Worm (Caenorhabditis elegans): ENCODE results near the gene Y39A3CL.3.

The Y39A3CL.3 gene

ce11 chrIII:1754842-1755241 lies 22.8 kb upstream of the Y39A3CL.3 start, which contains the start of gene Y46E12A.3:
Gene Y46E12A.3 (minus strand): TSS chrIII:1754942.
- no peak for TF ChIP-seq tbx-11 (GFP tag; IDR thresholded peaks at IDR 0.05)
- TF ChIP-seq pes-1 (GFP tag; IDR thresholded peaks at IDR 0.05), result no peak
- no peak for TF ChIP-seq F13C5.2 (tag; optimal IDR thresholded peaks at IDR 0.05)
- TF ChIP-seq ama-1 (optimal IDR thresholded peaks at IDR 0.05), result no peak
- no peak for TF ChIP-seq B0310.2 (tag; optimal IDR thresholded peaks at IDR 0.05)
- TF ChIP-seq hmg-4 (GFP tag; optimal IDR thresholded peaks at IDR 0.05), result no peak
- TF ChIP-seq ceh-36 (tag; optimal IDR thresholded peaks at IDR 0.05), result no peak
- TF ChIP-seq scrt-1 (GFP tag; IDR thresholded peaks at IDR 0.05), result no peak

DNA sequence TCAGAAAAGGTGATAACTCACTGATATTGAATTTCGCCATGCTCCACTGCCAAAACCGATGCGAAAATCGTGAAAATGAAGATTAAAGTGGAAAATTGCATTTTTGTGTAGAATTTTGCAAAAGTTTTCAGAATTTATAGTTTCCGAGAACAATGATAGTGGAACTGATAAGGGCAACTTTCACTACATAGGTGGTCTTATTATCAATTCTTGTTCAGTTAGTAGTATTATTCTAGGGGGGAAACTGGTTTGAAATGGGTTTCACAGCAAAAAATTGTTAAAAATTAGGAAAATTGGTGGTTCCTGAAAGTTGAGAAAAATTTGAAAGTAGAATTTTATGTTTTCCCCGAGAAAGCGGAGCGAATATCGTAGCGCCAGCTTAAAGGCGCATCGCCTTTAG lies 19.5 kb upstream of the Y39A3CL.3 start, which contains the start of gene Y46E12A.5:
Y46E12A.5 (minus strand) TSS at position 101 of the 400 bp plus-strand sequence.
- TF ChIP-seq ama-1 (optimal IDR thresholded peaks at IDR 0.05), result no peak

DNA sequence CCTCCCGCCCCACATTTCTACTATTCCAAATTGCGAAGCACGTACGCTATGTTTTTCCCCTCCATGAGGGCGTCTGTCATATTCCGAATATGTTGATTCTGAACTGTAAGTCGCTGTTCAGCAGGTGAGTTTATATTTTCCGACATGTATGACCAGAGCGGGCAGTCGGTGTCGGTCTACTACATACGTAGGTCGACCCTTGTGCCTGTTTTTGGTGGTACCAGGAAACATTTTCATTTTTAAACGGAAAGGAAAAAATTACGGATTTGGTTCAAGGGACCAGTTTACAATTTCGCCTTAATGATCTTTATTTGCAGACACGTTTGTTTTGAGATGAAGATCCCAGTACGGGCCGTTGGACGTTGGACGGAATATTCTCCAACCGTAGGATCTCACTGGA lies 19.0 kb upstream of the Y39A3CL.3 start, which contains the start of gene Y46E12A.2:
Y46E12A.2 (plus strand) TSS at position 301 of the 400 bp plus-strand sequence.
- TF ChIP-seq ets-7 (tag; optimal IDR thresholded peaks at IDR 0.05) (no peak), tbx-37 (GFP tag; conservative IDR thresholded peaks at IDR 0.05) (no peak), aly-1 (tag; optimal IDR thresholded peaks at IDR 0.05) (no peak), ama-1 (optimal IDR thresholded peaks at IDR 0.05) (no peak), tra-4 (tag; optimal IDR thresholded peaks at IDR 0.05) (no peak)

- TF ChIP-seq tra-4 (tag; optimal IDR thresholded peaks at IDR 0.05), result no peak
- no peak for TF ChIP-seq hmg-4 (GFP tag; optimal IDR thresholded peaks at IDR 0.05)
- TF ChIP-seq F13C5.2 (tag; optimal IDR thresholded peaks at IDR 0.05), result no peak
- TF ChIP-seq tbx-37 (GFP tag; conservative IDR thresholded peaks at IDR 0.05), result no peak
- no peak for TF ChIP-seq pes-1 (GFP tag; IDR thresholded peaks at IDR 0.05)
- no peak for TF ChIP-seq ets-7 (tag; optimal IDR thresholded peaks at IDR 0.05)
These were observed 14.4 kb upstream of the Y39A3CL.3 start, which contains the start of gene cnc-6 for ce11 chrIII:1763222-1763621. Gene cnc-6 (plus strand): TSS chrIII:1763522.

DNA sequence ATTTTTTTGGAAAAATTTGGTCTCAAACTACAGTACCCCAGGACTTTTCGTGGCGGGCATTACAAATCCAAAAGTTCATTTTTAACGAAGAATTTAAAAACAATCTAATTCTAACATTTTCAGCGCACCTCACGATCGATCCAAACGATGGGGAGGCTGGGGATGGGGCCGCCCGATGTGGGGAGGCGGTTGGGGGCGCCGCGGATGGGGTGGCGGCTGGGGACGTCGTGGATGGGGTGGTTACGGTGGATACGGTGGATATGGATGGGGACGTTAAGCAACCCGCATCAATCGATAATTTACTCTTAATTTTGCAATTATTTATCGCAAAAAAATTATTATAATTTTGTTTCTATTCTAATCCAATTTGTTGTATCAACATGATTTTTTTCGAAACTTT lies 13.1 kb upstream of the Y39A3CL.3 start:
- TF ChIP-seq ets-7 (tag; optimal IDR thresholded peaks at IDR 0.05) (no peak), B0310.2 (tag; optimal IDR thresholded peaks at IDR 0.05) (no peak), hmbx-1 (tag; optimal IDR thresholded peaks at IDR 0.05) (no peak), F13C5.2 (tag; optimal IDR thresholded peaks at IDR 0.05) (no peak), hmg-4 (GFP tag; optimal IDR thresholded peaks at IDR 0.05) (no peak), aly-1 (tag; optimal IDR thresholded peaks at IDR 0.05) (no peak), hnd-1 (tag; optimal IDR thresholded peaks at IDR 0.05) (no peak), ama-1 (optimal IDR thresholded peaks at IDR 0.05) (no peak), tbx-37 (GFP tag; conservative IDR thresholded peaks at IDR 0.05) (no peak), tbx-11 (GFP tag; IDR thresholded peaks at IDR 0.05) (no peak), sea-1 (GFP tag; conservative IDR thresholded peaks at IDR 0.05) (no peak), tra-4 (tag; optimal IDR thresholded peaks at IDR 0.05) (no peak), pes-1 (GFP tag; IDR thresholded peaks at IDR 0.05) (no peak), ceh-13 (GFP tag; optimal IDR thresholded peaks at IDR 0.05) (no peak)

ce11 chrIII:1769993-1770392 lies 7.6 kb upstream of the Y39A3CL.3 start, which contains the start of gene tbx-43:
Gene tbx-43 (minus strand): TSS chrIII:1770093.
- TF ChIP-seq B0310.2 (tag; optimal IDR thresholded peaks at IDR 0.05) (no peak), ama-1 (optimal IDR thresholded peaks at IDR 0.05) (no peak), hmg-4 (GFP tag; optimal IDR thresholded peaks at IDR 0.05) (no peak), ets-7 (tag; optimal IDR thresholded peaks at IDR 0.05) (no peak), aly-1 (tag; optimal IDR thresholded peaks at IDR 0.05) (no peak), sea-1 (GFP tag; conservative IDR thresholded peaks at IDR 0.05) (no peak), ceh-36 (tag; optimal IDR thresholded peaks at IDR 0.05) (no peak), flt-1 (GFP tag; IDR thresholded peaks at IDR 0.05) (no peak), tra-4 (tag; optimal IDR thresholded peaks at IDR 0.05) (no peak), hnd-1 (tag; optimal IDR thresholded peaks at IDR 0.05) (no peak), tbx-11 (GFP tag; IDR thresholded peaks at IDR 0.05) (no peak), ceh-13 (GFP tag; optimal IDR thresholded peaks at IDR 0.05) (no peak), hmbx-1 (tag; optimal IDR thresholded peaks at IDR 0.05) (no peak), F13C5.2 (tag; optimal IDR thresholded peaks at IDR 0.05) (no peak), scrt-1 (GFP tag; IDR thresholded peaks at IDR 0.05) (no peak), tbx-37 (GFP tag; conservative IDR thresholded peaks at IDR 0.05) (no peak), pes-1 (GFP tag; IDR thresholded peaks at IDR 0.05) (no peak)

- TF ChIP-seq tra-4 (tag; optimal IDR thresholded peaks at IDR 0.05) (no peak), F13C5.2 (tag; optimal IDR thresholded peaks at IDR 0.05) (no peak), ets-7 (tag; optimal IDR thresholded peaks at IDR 0.05) (no peak), flt-1 (GFP tag; IDR thresholded peaks at IDR 0.05) (no peak), aly-1 (tag; optimal IDR thresholded peaks at IDR 0.05) (no peak), ceh-36 (tag; optimal IDR thresholded peaks at IDR 0.05) (no peak), hmg-4 (GFP tag; optimal IDR thresholded peaks at IDR 0.05) (no peak), hnd-1 (tag; optimal IDR thresholded peaks at IDR 0.05) (no peak), ama-1 (optimal IDR thresholded peaks at IDR 0.05) (no peak), scrt-1 (GFP tag; IDR thresholded peaks at IDR 0.05) (no peak), pes-1 (GFP tag; IDR thresholded peaks at IDR 0.05) (no peak), tbx-37 (GFP tag; conservative IDR thresholded peaks at IDR 0.05) (no peak), sea-1 (GFP tag; conservative IDR thresholded peaks at IDR 0.05) (no peak), hmbx-1 (tag; optimal IDR thresholded peaks at IDR 0.05) (no peak), B0310.2 (tag; optimal IDR thresholded peaks at IDR 0.05) (no peak), ceh-13 (GFP tag; optimal IDR thresholded peaks at IDR 0.05) (no peak), tbx-11 (GFP tag; IDR thresholded peaks at IDR 0.05) (no peak)
These were observed 367 bp downstream of the Y39A3CL.3 start, which contains the start of gene Y39A3CL.4 for ce11 chrIII:1777969-1778368. Gene Y39A3CL.4 (minus strand): TSS chrIII:1778069.

ce11 chrIII:1785776-1786175 lies 8.2 kb downstream of the Y39A3CL.3 start:
- no peak for TF ChIP-seq hnd-1 (tag; optimal IDR thresholded peaks at IDR 0.05)
- no peak for TF ChIP-seq ets-7 (tag; optimal IDR thresholded peaks at IDR 0.05)
- no peak for TF ChIP-seq hmg-4 (GFP tag; optimal IDR thresholded peaks at IDR 0.05)
